Worm (Caenorhabditis elegans): ENCODE data around the gene F46C3.7.
A peak's percentile ranks its signal among the peaks of the same experiment; 100 is the strongest.

- TF ChIP-seq sptf-1 (tag; optimal IDR thresholded peaks at IDR 0.05) (no peak), unc-62 (GFP tag; optimal IDR thresholded peaks at IDR 0.05) (peak; percentile 30), ztf-11 (tag; optimal IDR thresholded peaks at IDR 0.05) (no peak), nhr-28 (tag; optimal IDR thresholded peaks at IDR 0.05) (no peak), drap-1 (GFP tag; optimal IDR thresholded peaks at IDR 0.05) (no peak)
Observed at ce11 chrX:11450261-11450660, 10.4 kb downstream of the F46C3.7 start.
